Worm (Caenorhabditis elegans) whole organism, late embryonic: ENCODE measurements around the gene pdi-2.

Experiments used
- C08G9.2 ChIP-seq: sonication (generic microtip); optimal IDR thresholded peaks from 2 replicates; lab custom pipeline; 2016; ENCODE audit warnings: mild to moderate bottlenecking, missing genetic modification characterization, moderate library complexity, missing compliant biosample characterization
- T23F11.4 ChIP-seq: fragments of 200-800 bp; sonication (Bioruptor generic); optimal IDR thresholded peaks from 2 replicates; lab custom pipeline; 2018; ENCODE audit warnings: mild to moderate bottlenecking, missing genetic modification characterization, missing compliant biosample characterization
- ama-1 ChIP-seq: fragments of 150-350 bp; optimal IDR thresholded peaks from 2 replicates; lab custom pipeline; 2014
- ceh-48 ChIP-seq: sonication (generic microtip); optimal IDR thresholded peaks from 2 replicates; lab custom pipeline; 2016; ENCODE audit warnings: missing genetic modification characterization, inconsistent platforms, missing compliant biosample characterization
- elt-4 ChIP-seq: sonication (generic microtip); optimal IDR thresholded peaks from 2 replicates; lab custom pipeline; 2016; ENCODE audit warnings: missing genetic modification characterization, missing compliant biosample characterization
- nhr-232 ChIP-seq: sonication (generic microtip); optimal IDR thresholded peaks from 2 replicates; lab custom pipeline; 2016; ENCODE audit warnings: missing genetic modification characterization, missing compliant biosample characterization
- rnt-1 ChIP-seq: sonication (generic microtip); optimal IDR thresholded peaks from 2 replicates; lab custom pipeline; 2016; ENCODE audit warnings: missing genetic modification characterization, missing compliant biosample characterization

DNA sequence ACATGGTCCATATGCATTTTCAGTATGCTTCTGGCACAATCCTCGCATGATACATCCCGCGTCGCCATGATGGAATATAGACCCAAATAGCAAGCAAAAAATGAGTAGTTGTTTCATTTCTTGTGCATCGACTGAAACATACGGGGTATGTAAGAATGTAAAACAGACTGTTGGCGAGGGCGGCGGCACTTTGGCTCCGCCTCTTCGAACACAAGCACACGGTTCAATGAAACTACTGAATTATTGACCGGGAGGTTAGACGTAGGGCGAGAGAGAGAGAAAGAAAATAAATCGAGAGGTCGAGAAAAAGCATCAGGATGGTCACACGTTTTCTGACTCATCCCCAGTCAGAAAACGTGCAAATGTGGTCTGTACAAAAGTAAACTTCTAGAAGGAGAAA lies 44.0 kb upstream of the pdi-2 start:
- TF ChIP-seq ama-1 (lab: Kevin White, UChicago) = no peak
- no peak for TF ChIP-seq C08G9.2 (tag; lab: Kevin White, UChicago)
- no peak for TF ChIP-seq rnt-1 (tag; lab: Kevin White, UChicago)
- TF ChIP-seq elt-4 (tag; lab: Kevin White, UChicago) = no peak
- TF ChIP-seq ceh-48 (tag; lab: Kevin White, UChicago) = no peak
- TF ChIP-seq nhr-232 = no peak
- TF ChIP-seq T23F11.4 (GFP tag; lab: Kevin White, UChicago) = no peak
